Fruit fly (Drosophila melanogaster): ENCODE results near the gene CG12945.

Gene CG12945

dm6 chr3R:9747272-9747874 lies 43.6 kb downstream of the CG12945 start, which contains the start of gene CG12948:
Gene CG12948, minus strand, starts transcription at chr3R:9747744.
- TF ChIP-seq CTCF (optimal IDR thresholded peaks at IDR 0.05) (no peak), CG8478 (optimal IDR thresholded peaks at IDR 0.05) (no peak)

dm6 chr3R:9746267-9746666 lies 44.8 kb downstream of the CG12945 start, which contains the start of gene CG34409:
Gene CG34409, minus strand, starts transcription at chr3R:9746367.
- TF ChIP-seq CG8478 (optimal IDR thresholded peaks at IDR 0.05) (no peak), CTCF (optimal IDR thresholded peaks at IDR 0.05) (no peak)

DNA sequence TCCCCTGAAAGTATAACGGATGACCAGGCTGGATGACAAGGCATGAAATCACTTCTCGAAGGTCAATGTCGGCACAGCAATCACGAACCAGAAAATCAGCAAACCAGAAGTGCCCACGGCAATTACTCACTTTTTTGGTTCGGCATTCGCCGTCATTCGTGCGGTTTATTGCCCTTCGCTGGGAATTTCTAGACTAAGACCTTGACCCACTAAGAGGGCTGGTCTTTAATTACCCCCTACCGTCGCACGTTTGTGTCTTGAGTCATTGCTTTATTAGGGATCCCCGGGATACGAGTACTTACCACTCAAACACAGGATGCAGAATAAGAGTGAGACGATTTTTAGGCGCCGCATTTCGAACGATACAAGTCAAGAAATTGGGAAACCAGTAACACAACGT lies 45.6 kb downstream of the CG12945 start:
- no peak for TF ChIP-seq CTCF (optimal IDR thresholded peaks at IDR 0.05)
- no peak for TF ChIP-seq CG8478 (optimal IDR thresholded peaks at IDR 0.05)

DNA sequence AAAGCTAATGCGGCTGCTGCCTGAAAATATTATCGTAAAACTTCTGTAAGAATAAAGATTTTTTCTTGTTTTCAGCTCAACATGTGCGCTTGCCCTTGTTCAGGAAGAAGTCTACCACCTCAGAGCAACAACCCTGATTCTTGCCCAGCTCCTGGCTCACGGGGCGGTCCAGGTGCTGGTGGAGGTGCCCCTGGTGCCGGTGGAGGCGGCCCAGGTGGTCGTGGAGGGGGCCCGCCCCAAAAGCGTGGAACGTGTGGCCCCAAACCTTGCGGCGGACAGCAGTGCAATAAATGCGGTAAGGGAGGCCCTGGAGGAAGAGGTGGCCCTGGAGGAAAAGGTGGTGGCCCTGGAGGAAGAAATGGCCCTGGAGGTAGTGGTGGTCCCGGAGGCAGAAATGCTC lies 47.0 kb downstream of the CG12945 start:
- TF ChIP-seq CG8478 (optimal IDR thresholded peaks at IDR 0.05) (no peak), CTCF (optimal IDR thresholded peaks at IDR 0.05) (no peak)

dm6 chr3R:9743217-9743616 lies 47.8 kb downstream of the CG12945 start, which contains the start of gene CG31415:
Gene CG31415, plus strand, starts transcription at chr3R:9743517.
- no peak for TF ChIP-seq CG8478 (optimal IDR thresholded peaks at IDR 0.05)
- TF ChIP-seq CTCF (optimal IDR thresholded peaks at IDR 0.05), result no peak

- no peak for TF ChIP-seq CTCF (optimal IDR thresholded peaks at IDR 0.05)
- TF ChIP-seq CG8478 (optimal IDR thresholded peaks at IDR 0.05), result no peak
Measured at dm6 chr3R:9740713-9741112, 50.3 kb downstream of the CG12945 start, which contains the start of gene Pnn. Gene Pnn, plus strand, starts transcription at chr3R:9740899.

DNA sequence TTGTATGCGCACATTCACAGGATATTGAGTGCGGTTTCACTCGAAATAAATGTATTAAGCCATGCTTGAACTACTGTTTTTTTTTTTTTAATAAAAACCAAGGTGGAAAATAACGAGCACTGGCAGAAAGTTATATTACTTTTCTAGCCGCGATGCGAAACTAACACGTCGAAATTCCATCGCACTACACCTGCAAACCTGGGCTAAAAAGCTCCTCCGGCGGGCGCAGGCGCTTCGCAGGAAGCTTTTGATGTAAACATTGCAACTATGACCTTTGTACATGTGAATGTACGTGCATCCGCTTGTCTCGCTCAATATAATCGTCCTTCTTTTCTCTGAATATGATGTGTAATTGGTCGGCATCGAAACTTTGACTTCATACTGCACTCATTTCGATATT lies 51.2 kb downstream of the CG12945 start, which contains the start of gene side-VII:
TSS of gene side-VII (minus strand) at position 187 of the 400 bp plus-strand sequence.
- TF ChIP-seq CTCF (optimal IDR thresholded peaks at IDR 0.05) (no peak), CG8478 (optimal IDR thresholded peaks at IDR 0.05) (no peak)
